Worm (Caenorhabditis elegans) whole organism, L3 larva: Measurements from ENCODE around the gene ZK669.3.

Source experiments
- ama-1 ChIP-seq: fragments of 150-350 bp; optimal IDR thresholded peaks from 2 replicates; lab custom pipeline; 2018
- fkh-10 ChIP-seq: sonication (generic microtip); optimal IDR thresholded peaks from 2 replicates; lab custom pipeline; 2017; ENCODE audit warnings: missing biosample characterization, missing genetic modification reagents, missing genetic modification characterization
- mml-1 ChIP-seq: fragments of 150-350 bp; sonication (generic microtip); optimal IDR thresholded peaks from 3 replicates; lab custom pipeline; 2014; ENCODE audit warnings: missing biosample characterization, missing genetic modification characterization
- nhr-12 ChIP-seq: fragments of 150-350 bp; optimal IDR thresholded peaks from 2 replicates; lab custom pipeline; 2014; ENCODE audit warnings: missing biosample characterization, missing genetic modification characterization
- nhr-237 ChIP-seq: fragments of 150-350 bp; optimal IDR thresholded peaks from 2 replicates; lab custom pipeline; 2014; ENCODE audit warnings: missing biosample characterization, missing genetic modification characterization

ce11 chrII:7977513-7977912, 36.6 kb downstream of the ZK669.3 start:
- TF ChIP-seq nhr-237, result no peak
- no peak for TF ChIP-seq mml-1 (tag; lab: Kevin White, UChicago)
- no peak for TF ChIP-seq nhr-12 (tag; lab: Kevin White, UChicago)
- no peak for TF ChIP-seq ama-1
- TF ChIP-seq fkh-10 (GFP tag; lab: Kevin White, UChicago), result no peak
